Worm (Caenorhabditis elegans) whole organism, late embryonic: Measurements from ENCODE around the gene elt-3.

Source experiments
- ceh-2 ChIP-seq: sonication (generic microtip); optimal IDR thresholded peaks from 2 replicates; lab custom pipeline; 2016; ENCODE audit warnings: missing genotype, missing genetic modification characterization, missing compliant biosample characterization
- dve-1 ChIP-seq: sonication (generic microtip); optimal IDR thresholded peaks from 2 replicates; lab custom pipeline; 2017; ENCODE audit warnings: antibody characterized with exemption, mild to moderate bottlenecking, missing genetic modification characterization, missing compliant biosample characterization
- elt-2 ChIP-seq: sonication (generic microtip); optimal IDR thresholded peaks from 2 replicates; lab custom pipeline; 2016; ENCODE audit warnings: missing genetic modification reagents, missing genetic modification characterization, missing compliant biosample characterization
- hlh-13 ChIP-seq: fragments of 200-800 bp; sonication (Bioruptor generic); optimal IDR thresholded peaks from 2 replicates; lab custom pipeline; 2018; ENCODE audit warnings: mild to moderate bottlenecking, missing genetic modification characterization, missing compliant biosample characterization
- pha-4 ChIP-seq: fragments of 150-350 bp; optimal IDR thresholded peaks from 2 replicates; lab custom pipeline; 2018; ENCODE audit warnings: missing biosample characterization, missing genetic modification reagents, missing genetic modification characterization
- sox-2 ChIP-seq: fragments of 200-800 bp; sonication (Bioruptor generic); IDR thresholded peaks from 2 replicates; pipeline ENCODE4 v1.3.6; 2022; ENCODE audit warnings: missing genetic modification reagents, missing genetic modification characterization, missing compliant biosample characterization

DNA sequence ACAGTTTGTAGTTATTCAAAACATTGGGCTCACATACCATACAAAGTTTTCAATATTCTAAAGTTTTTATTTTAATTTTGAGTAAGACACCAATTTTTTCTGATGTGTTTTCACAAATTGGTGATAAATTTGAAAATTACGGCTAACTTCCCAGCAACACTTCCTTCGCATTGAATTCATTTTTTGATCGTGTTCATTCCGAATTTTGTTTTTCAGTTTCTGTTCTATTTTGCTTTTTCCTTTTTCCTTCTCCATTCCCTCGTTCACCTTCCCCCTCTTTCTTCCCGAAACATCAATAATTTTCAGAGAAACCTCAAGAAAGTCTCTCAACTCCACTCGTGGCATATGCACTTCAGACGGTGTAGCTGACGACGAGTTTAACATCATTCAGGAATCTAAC is 14.1 kb downstream of the elt-3 start, which contains the start of gene alg-1:
- TF ChIP-seq sox-2 (GFP tag; lab: Robert Waterston, UW) (no peak), pha-4 (tag; lab: Kevin White, UChicago) (no peak), elt-2 (no peak), dve-1 (tag; lab: Kevin White, UChicago) (no peak), ceh-2 (tag; lab: Kevin White, UChicago) (no peak), hlh-13 (GFP tag; lab: Kevin White, UChicago) (no peak)
